Fruit fly (Drosophila melanogaster): Measurements from ENCODE around the gene ND-20L.

The ND-20L gene

DNA sequence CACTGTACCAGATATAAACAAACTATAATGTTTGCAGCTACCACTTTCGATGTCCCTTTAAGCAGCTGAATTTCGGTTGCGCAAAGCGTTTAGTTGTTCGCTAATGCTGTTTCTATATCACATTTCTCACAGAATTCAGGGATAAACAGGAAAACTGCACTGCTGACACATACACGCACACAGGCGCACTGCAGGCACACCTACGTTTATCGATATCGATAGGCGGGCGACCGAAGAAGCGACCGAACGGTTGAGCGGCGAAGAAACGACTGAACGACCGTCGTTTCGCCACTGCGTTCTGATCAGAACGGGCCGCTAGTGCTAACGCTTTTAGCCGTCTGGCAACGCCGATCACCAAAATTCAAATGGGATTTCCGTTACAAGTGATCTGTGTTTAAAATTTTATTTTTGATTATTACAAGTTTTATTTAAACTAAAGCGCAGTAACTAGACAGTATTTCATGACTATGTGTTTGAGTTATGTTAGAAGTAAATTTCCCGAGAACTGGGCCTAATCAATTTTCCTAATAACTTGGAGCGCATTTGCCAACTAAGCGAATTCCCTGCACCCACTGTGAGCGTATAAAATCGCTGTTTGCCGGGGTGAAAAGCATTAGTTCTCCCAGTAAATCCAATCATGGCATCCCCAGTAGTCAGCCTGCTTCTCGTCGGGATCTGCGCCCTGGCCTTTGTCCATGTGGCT, 22.1 kb upstream of the ND-20L start, which contains the start of the genes CG2310 and Diedel (continued):
- peak; percentile 85 to 99 for TF ChIP-seq insv (GFP tag; optimal IDR thresholded peaks at IDR 0.05)
- TF ChIP-seq Chrac-16 (GFP tag; optimal IDR thresholded peaks at IDR 0.05) = no peak
- TF ChIP-seq CG33213 (GFP tag; optimal IDR thresholded peaks at IDR 0.05) = peak; percentile 29
- no peak for TF ChIP-seq CG8944 (GFP tag; optimal IDR thresholded peaks at IDR 0.05)
- no peak for TF ChIP-seq CG8388 (GFP tag; optimal IDR thresholded peaks at IDR 0.05)
- peak; percentile 61 for TF ChIP-seq Ets97D (GFP tag; optimal IDR thresholded peaks at IDR 0.05)
- TF ChIP-seq CG6791 (GFP tag; IDR thresholded peaks at IDR 0.05; ENCODE audit: partially characterized antibody) = peak; percentile 69; the same call in 2 of the 3 replicates
- TF ChIP-seq CG11504 (tag; optimal IDR thresholded peaks at IDR 0.05) = no peak
- no peak for TF ChIP-seq CG15269 (tag; optimal IDR thresholded peaks at IDR 0.05)
- 0 out of 3 replicates have a peak, but pooled peaks have one; percentile 28 for TF ChIP-seq Dbx (GFP tag; IDR thresholded peaks at IDR 0.05)
- TF ChIP-seq CG30403 (GFP tag; optimal IDR thresholded peaks at IDR 0.05) = no peak
- no peak for TF ChIP-seq CG8281 (tag; optimal IDR thresholded peaks at IDR 0.05)
- no peak for TF ChIP-seq Asciz (GFP tag; optimal IDR thresholded peaks at IDR 0.05)
- TF ChIP-seq CG10267 (tag; optimal IDR thresholded peaks at IDR 0.05) = peak; percentile 24
- no peak for TF ChIP-seq cad (GFP tag; optimal IDR thresholded peaks at IDR 0.05)
- TF ChIP-seq Eip74EF (GFP tag; optimal IDR thresholded peaks at IDR 0.05) = no peak
- TF ChIP-seq lab (GFP tag; optimal IDR thresholded peaks at IDR 0.05) = no peak
- TF ChIP-seq Six4 (GFP tag; optimal IDR thresholded peaks at IDR 0.05) = no peak
- TF ChIP-seq Lpt (GFP tag; optimal IDR thresholded peaks at IDR 0.05) = no peak
- TF ChIP-seq CG10366 (GFP tag; IDR thresholded peaks at IDR 0.05) = no peak
- no peak for TF ChIP-seq Trl (optimal IDR thresholded peaks at IDR 0.05)
- no peak for TF ChIP-seq Trl (GFP tag; optimal IDR thresholded peaks at IDR 0.05)
- no peak for TF ChIP-seq CG7745 (tag; optimal IDR thresholded peaks at IDR 0.05)
- 0 out of 3 replicates have a peak, but pooled peaks have one; percentile 38 for TF ChIP-seq dysf (GFP tag; IDR thresholded peaks at IDR 0.05)
- TF ChIP-seq Rfx (GFP tag; IDR thresholded peaks at IDR 0.05) = peak; percentile 51; the same call in 1 of the 2 replicates
- TF ChIP-seq pita (GFP tag; optimal IDR thresholded peaks at IDR 0.05) = no peak
- peak; percentile 3; the same call in 1 of the 2 replicates for TF ChIP-seq H2.0 (GFP tag; IDR thresholded peaks at IDR 0.05)
- TF ChIP-seq vfl (GFP tag; optimal IDR thresholded peaks at IDR 0.05) = peak; percentile 10
- no peak for TF ChIP-seq Ptx1 (GFP tag; IDR thresholded peaks at IDR 0.05)
- TF ChIP-seq CG9437 (GFP tag; optimal IDR thresholded peaks at IDR 0.05) = no peak
- TF ChIP-seq nerfin-1 (tag; optimal IDR thresholded peaks at IDR 0.05) = peak; percentile 16
- no peak for TF ChIP-seq mirr (GFP tag; optimal IDR thresholded peaks at IDR 0.05)
- TF ChIP-seq Oli (tag; optimal IDR thresholded peaks at IDR 0.05) = no peak
- TF ChIP-seq nau (GFP tag; optimal IDR thresholded peaks at IDR 0.05) = no peak
- no peak for TF ChIP-seq hbn (GFP tag; IDR thresholded peaks at IDR 0.05; ENCODE audit: partially characterized antibody)
- TF ChIP-seq p53 (GFP tag; optimal IDR thresholded peaks at IDR 0.05) = peak; percentile 37
- TF ChIP-seq CG12744 (GFP tag; optimal IDR thresholded peaks at IDR 0.05) = no peak
- peak; percentile 33; the same call in 1 of the 3 replicates for TF ChIP-seq ken (GFP tag; IDR thresholded peaks at IDR 0.05)
- TF ChIP-seq stc (GFP tag; IDR thresholded peaks at IDR 0.05) = no peak
- TF ChIP-seq CG32532 (GFP tag; IDR thresholded peaks at IDR 0.05) = 0 out of 2 replicates have a peak, but pooled peaks have one; percentile 34
- TF ChIP-seq kah (GFP tag; optimal IDR thresholded peaks at IDR 0.05) = peak; percentile 96
- no peak for TF ChIP-seq fd96Cb (tag; optimal IDR thresholded peaks at IDR 0.05)
- TF ChIP-seq bsh (GFP tag; optimal IDR thresholded peaks at IDR 0.05) = no peak
- no peak for TF ChIP-seq Vsx1 (GFP tag; optimal IDR thresholded peaks at IDR 0.05)
- TF ChIP-seq CG12299 (tag; optimal IDR thresholded peaks at IDR 0.05) = no peak
- TF ChIP-seq Rx (GFP tag; IDR thresholded peaks at IDR 0.05) = 0 out of 2 replicates have a peak, but pooled peaks have one; percentile 24
- no peak for TF ChIP-seq scrt (GFP tag; optimal IDR thresholded peaks at IDR 0.05)
- no peak; the same call in 1 of the 2 replicates for TF ChIP-seq ranshi (GFP tag; IDR thresholded peaks at IDR 0.05)
- TF ChIP-seq CG12769 (tag; optimal IDR thresholded peaks at IDR 0.05) = no peak
